Fruit fly (Drosophila melanogaster) whole organism, embryonic: ENCODE measurements around the gene CG5568.

Source experiments
- Adf1 ChIP-seq: fragments of 200-800 bp; sonication (Bioruptor generic); IDR thresholded peaks from 2 replicates; pipeline ENCODE4 v1.3.6; 2022; ENCODE audit warnings: missing biosample characterization, missing genetic modification characterization
- Asciz ChIP-seq: fragments of 200-800 bp; sonication (Bioruptor generic); optimal IDR thresholded peaks from 2 replicates; lab custom pipeline; 2017; ENCODE audit warnings: missing biosample characterization, mild to moderate bottlenecking, missing genetic modification characterization, missing genetic modification reagents
- Bteb2 ChIP-seq: fragments of 200-800 bp; sonication (Bioruptor generic); optimal IDR thresholded peaks from 2 replicates; lab custom pipeline; 2016; ENCODE audit warnings: missing biosample characterization, missing genetic modification characterization
- C15 ChIP-seq: fragments of 200-800 bp; sonication (Bioruptor generic); IDR thresholded peaks from 3 replicates; pipeline ENCODE4 v1.3.6; 2022; ENCODE audit warnings: missing biosample characterization, missing genetic modification characterization
- CG10366 ChIP-seq: fragments of 200-800 bp; sonication (Bioruptor generic); IDR thresholded peaks from 2 replicates; pipeline ENCODE4 v1.3.6; 2022; ENCODE audit warnings: missing biosample characterization, missing genetic modification characterization
- CG10543 ChIP-seq: fragments of 200-800 bp; sonication (Bioruptor generic); optimal IDR thresholded peaks from 3 replicates; lab custom pipeline; 2017; ENCODE audit warnings: missing biosample characterization, mild to moderate bottlenecking, missing genetic modification characterization, moderate library complexity
- CG10565 ChIP-seq: fragments of 200-800 bp; sonication (Bioruptor generic); optimal IDR thresholded peaks from 3 replicates; lab custom pipeline; 2016; ENCODE audit warnings: missing biosample characterization, mild to moderate bottlenecking, missing genetic modification characterization
- CG10654 ChIP-seq: fragments of 200-800 bp; sonication (Bioruptor generic); optimal IDR thresholded peaks from 2 replicates; lab custom pipeline; 2016; ENCODE audit warnings: missing biosample characterization, missing genetic modification characterization
- CG12236 ChIP-seq: fragments of 200-800 bp; sonication (Bioruptor generic); optimal IDR thresholded peaks from 2 replicates; lab custom pipeline; 2016; ENCODE audit warnings: missing biosample characterization, missing genetic modification characterization
- CG1233 ChIP-seq: fragments of 200-800 bp; sonication (Bioruptor generic); optimal IDR thresholded peaks from 4 replicates; lab custom pipeline; 2018; ENCODE audit warnings: missing biosample characterization, mild to moderate bottlenecking, missing genetic modification characterization
- CG13123 ChIP-seq: fragments of 200-800 bp; sonication (Bioruptor generic); optimal IDR thresholded peaks from 2 replicates; lab custom pipeline; 2016; ENCODE audit warnings: missing biosample characterization, missing genetic modification characterization
- CG13424 ChIP-seq: fragments of 200-800 bp; sonication (Bioruptor generic); optimal IDR thresholded peaks from 2 replicates; lab custom pipeline; 2019; ENCODE audit warnings: missing biosample characterization, mild to moderate bottlenecking, missing genetic modification characterization, moderate library complexity
- CG13624 ChIP-seq: fragments of 200-800 bp; sonication (Bioruptor generic); optimal IDR thresholded peaks from 2 replicates; lab custom pipeline; 2016; ENCODE audit warnings: missing biosample characterization, missing genetic modification characterization
- CG14965 ChIP-seq: fragments of 200-800 bp; sonication (Bioruptor generic); optimal IDR thresholded peaks from 2 replicates; lab custom pipeline; 2016; ENCODE audit warnings: missing biosample characterization, missing genetic modification characterization, borderline replicate concordance
- CG18262 ChIP-seq: fragments of 200-800 bp; optimal IDR thresholded peaks from 3 replicates; lab custom pipeline; 2019; ENCODE audit warnings: missing biosample characterization, mild to moderate bottlenecking, missing genetic modification characterization, moderate library complexity
- CG2199 ChIP-seq: fragments of 200-800 bp; sonication (Bioruptor generic); IDR thresholded peaks from 3 replicates; pipeline ENCODE4 v1.3.6; 2022; ENCODE audit warnings: missing biosample characterization, missing genetic modification characterization
- CG3065 ChIP-seq: fragments of 200-800 bp; sonication (Bioruptor generic); optimal IDR thresholded peaks from 2 replicates; lab custom pipeline; 2016; ENCODE audit warnings: missing biosample characterization, missing genetic modification characterization
- CG32767 ChIP-seq: fragments of 200-800 bp; sonication (Bioruptor generic); IDR thresholded peaks from 2 replicates; pipeline ENCODE4 v1.3.6; 2022; ENCODE audit warnings: missing biosample characterization, missing genetic modification characterization
- CG6689 ChIP-seq: fragments of 200-800 bp; sonication (Bioruptor generic); IDR thresholded peaks from 2 replicates; pipeline ENCODE4 v1.3.6; 2022; ENCODE audit warnings: missing biosample characterization, missing genetic modification characterization
- CG9817 ChIP-seq: fragments of 200-800 bp; sonication (Bioruptor generic); optimal IDR thresholded peaks from 2 replicates; lab custom pipeline; 2018; ENCODE audit warnings: missing biosample characterization, mild to moderate bottlenecking, missing genetic modification characterization, moderate library complexity
- Dp ChIP-seq: fragments of 200-800 bp; sonication (Bioruptor generic); optimal IDR thresholded peaks from 2 replicates; lab custom pipeline; 2018; ENCODE audit warnings: missing biosample characterization, mild to moderate bottlenecking, missing genetic modification characterization, moderate library complexity
- E2f2 ChIP-seq: fragments of 200-800 bp; sonication (Bioruptor generic); IDR thresholded peaks from 2 replicates; pipeline ENCODE4 v1.3.6; 2022; ENCODE audit warnings: missing biosample characterization, missing genetic modification characterization
- Hr51 ChIP-seq, 2 experiments: fragments of 200-800 bp; sonication (Bioruptor generic); optimal IDR thresholded peaks; 2 replicates in 1 of 2; 3 replicates in 1 of 2; lab custom pipeline; 2016 to 2018; ENCODE audit warnings: missing biosample characterization in 2 of 2, missing genetic modification characterization in 2 of 2, mild to moderate bottlenecking in 1 of 2, moderate library complexity in 1 of 2
- Jarid2 ChIP-seq: fragments of 200-800 bp; sonication (Bioruptor generic); optimal IDR thresholded peaks from 3 replicates; lab custom pipeline; 2017; ENCODE audit warnings: mild to moderate bottlenecking, missing biosample characterization, missing genetic modification reagents, missing genetic modification characterization
- Sin3A ChIP-seq: fragments of >200 bp; optimal IDR thresholded peaks from 2 replicates; lab custom pipeline; 2018
- Six4 ChIP-seq: fragments of 200-800 bp; sonication (Bioruptor generic); optimal IDR thresholded peaks from 2 replicates; lab custom pipeline; 2016; ENCODE audit warnings: missing biosample characterization, missing genetic modification characterization
- Stat92E ChIP-seq, 3 experiments: fragments of >200 bp in 2 of 3; fragments of 200-800 bp in 1 of 3; sonication (Bioruptor generic) in 1 of 3; optimal IDR thresholded peaks; 2 replicates each; lab custom pipeline; 2017 to 2019; ENCODE audit warnings: missing biosample characterization in 3 of 3, missing genetic modification characterization in 3 of 3, mild to moderate bottlenecking in 1 of 3, moderate library complexity in 1 of 3
- bbx ChIP-seq: fragments of 200-800 bp; sonication (Bioruptor generic); IDR thresholded peaks from 2 replicates; pipeline ENCODE4 v1.3.6; 2022; ENCODE audit warnings: missing biosample characterization, missing genetic modification characterization; ENCODE audit not compliant: partially characterized antibody
- cas ChIP-seq: fragments of 200-800 bp; sonication (Bioruptor generic); IDR thresholded peaks from 2 replicates; pipeline ENCODE4 v1.3.6; 2022; ENCODE audit warnings: missing biosample characterization, missing genetic modification characterization
- caup ChIP-seq: fragments of 200-800 bp; sonication (Bioruptor generic); optimal IDR thresholded peaks from 3 replicates; lab custom pipeline; 2017; ENCODE audit warnings: missing biosample characterization, mild to moderate bottlenecking, missing genetic modification characterization, moderate library complexity; ENCODE audit not compliant: severe bottlenecking
- croc ChIP-seq: fragments of 200-800 bp; sonication (Bioruptor generic); conservative IDR thresholded peaks from 3 replicates; pipeline ENCODE4 v1.3.6; 2022; ENCODE audit warnings: missing biosample characterization, missing genetic modification characterization
- dimm ChIP-seq: fragments of 200-800 bp; sonication (Bioruptor generic); IDR thresholded peaks from 2 replicates; pipeline ENCODE4 v1.3.6; 2022; ENCODE audit warnings: missing biosample characterization, missing genetic modification characterization
- disco-r ChIP-seq: fragments of 200-800 bp; sonication (Bioruptor generic); optimal IDR thresholded peaks from 2 replicates; lab custom pipeline; 2016; ENCODE audit warnings: missing biosample characterization, missing genetic modification characterization
- dmrt99B ChIP-seq: fragments of 200-800 bp; sonication (Bioruptor generic); optimal IDR thresholded peaks from 2 replicates; lab custom pipeline; 2018; ENCODE audit warnings: missing biosample characterization, mild to moderate bottlenecking, missing genetic modification characterization, moderate library complexity
- ftz-f1 ChIP-seq: fragments of 200-800 bp; sonication (Bioruptor generic); optimal IDR thresholded peaks from 2 replicates; lab custom pipeline; 2016; ENCODE audit warnings: missing biosample characterization, missing genetic modification characterization
- her ChIP-seq: fragments of 200-800 bp; sonication (Bioruptor generic); optimal IDR thresholded peaks from 2 replicates; lab custom pipeline; 2016; ENCODE audit warnings: missing biosample characterization, missing genetic modification characterization
- so ChIP-seq: fragments of 200-800 bp; sonication (Bioruptor generic); IDR thresholded peaks from 3 replicates; pipeline ENCODE4 v1.3.6; 2022; ENCODE audit warnings: missing biosample characterization, missing genetic modification characterization
- toy ChIP-seq: fragments of 200-800 bp; sonication (Bioruptor generic); IDR thresholded peaks from 2 replicates; pipeline ENCODE4 v1.3.6; 2022; ENCODE audit warnings: missing biosample characterization, missing genetic modification characterization
- unc-4 ChIP-seq: fragments of 200-800 bp; sonication (Bioruptor generic); IDR thresholded peaks from 2 replicates; pipeline ENCODE4 v1.3.6; 2022; ENCODE audit warnings: missing biosample characterization, missing genetic modification characterization; ENCODE audit not compliant: partially characterized antibody
- zfh1 ChIP-seq: fragments of 200-800 bp; sonication (Bioruptor generic); IDR thresholded peaks from 3 replicates; pipeline ENCODE4 v1.3.6; 2022; ENCODE audit warnings: missing biosample characterization, missing genetic modification characterization
- zfh2 ChIP-seq: fragments of 200-800 bp; sonication (Bioruptor generic); optimal IDR thresholded peaks from 2 replicates; lab custom pipeline; 2016; ENCODE audit warnings: missing biosample characterization, missing genetic modification characterization

CG5568 gene

dm6 chr3L:5843895-5844576 lies 27.3 kb upstream of the CG5568 start (continued):
- TF ChIP-seq zfh2 (GFP tag; lab: Kevin White, UChicago): no peak
- TF ChIP-seq CG10565: no peak
- no peak for TF ChIP-seq CG6689 (GFP tag; lab: Robert Waterston, UW)
- TF ChIP-seq CG12236 (GFP tag; lab: Kevin White, UChicago): no peak
- TF ChIP-seq CG1233 (GFP tag; lab: Kevin White, UChicago): no peak
- no peak for TF ChIP-seq disco-r
- no peak for TF ChIP-seq CG13424 (tag; lab: Kevin White, UChicago)
- TF ChIP-seq Stat92E (GFP tag; optimal IDR thresholded peaks at IDR 0.05; lab: Kevin White, UChicago): no peak
- TF ChIP-seq CG3065 (GFP tag; lab: Kevin White, UChicago): peak; percentile 30
- no peak for TF ChIP-seq Bteb2 (GFP tag; lab: Kevin White, UChicago)
- no peak for TF ChIP-seq CG32767 (GFP tag; lab: Robert Waterston, UW)
- TF ChIP-seq CG9817: no peak
- no peak for TF ChIP-seq bbx (GFP tag; lab: Robert Waterston, UW)
- TF ChIP-seq toy (GFP tag; lab: Robert Waterston, UW): no peak
- no peak for TF ChIP-seq CG13624 (GFP tag; lab: Kevin White, UChicago)
- no peak for TF ChIP-seq dmrt99B (tag; lab: Kevin White, UChicago)
- TF ChIP-seq Hr51 (GFP tag; optimal IDR thresholded peaks at IDR 0.05; lab: Kevin White, UChicago): no peak
- TF ChIP-seq CG13123 (GFP tag; lab: Kevin White, UChicago): no peak
- no peak for TF ChIP-seq her (GFP tag; lab: Kevin White, UChicago)
- TF ChIP-seq CG2199 (GFP tag; lab: Robert Waterston, UW): 0 out of 3 replicates have a peak, but pooled peaks have one; percentile 9
- no peak for TF ChIP-seq unc-4 (GFP tag; lab: Robert Waterston, UW)
- TF ChIP-seq CG10654 (GFP tag; lab: Kevin White, UChicago): no peak
- no peak for TF ChIP-seq CG18262 (tag; lab: Kevin White, UChicago)
- TF ChIP-seq E2f2 (GFP tag; lab: Robert Waterston, UW): no peak
- no peak for TF ChIP-seq cas (GFP tag; lab: Robert Waterston, UW)
- no peak for TF ChIP-seq dimm
- TF ChIP-seq CG14965 (GFP tag; lab: Kevin White, UChicago): no peak
- TF ChIP-seq Adf1 (GFP tag; lab: Robert Waterston, UW): 0 out of 2 replicates have a peak, but pooled peaks have one; percentile 28
- TF ChIP-seq zfh1: no peak
- peak; percentile 15 for TF ChIP-seq ftz-f1
- TF ChIP-seq caup (GFP tag; lab: Kevin White, UChicago): no peak
- no peak for TF ChIP-seq Asciz
- TF ChIP-seq Jarid2 (GFP tag; lab: Kevin White, UChicago): peak; percentile 35
- no peak for TF ChIP-seq Dp (GFP tag; lab: Kevin White, UChicago)
- no peak for TF ChIP-seq Sin3A (lab: Kevin White, UChicago)
- no peak for TF ChIP-seq C15
- no peak for TF ChIP-seq so (GFP tag; lab: Robert Waterston, UW)
- no peak for TF ChIP-seq CG10366
- no peak for TF ChIP-seq croc (GFP tag; lab: Robert Waterston, UW)
- TF ChIP-seq Six4 (GFP tag; lab: Kevin White, UChicago): no peak
- peak; percentile 46 for TF ChIP-seq CG10543 (GFP tag; lab: Kevin White, UChicago)
